Worm (Caenorhabditis elegans) whole organism, midembryonic: Measurements from ENCODE around the gene prx-6.

Experiments used
- cog-1 ChIP-seq: sonication (generic microtip); optimal IDR thresholded peaks from 2 replicates; lab custom pipeline; 2016; ENCODE audit warnings: missing genetic modification characterization, missing compliant biosample characterization
- flt-1 ChIP-seq: fragments of 200-800 bp; sonication (Bioruptor generic); IDR thresholded peaks from 2 replicates; pipeline ENCODE4 v1.3.6; 2022; ENCODE audit warnings: missing genetic modification characterization, missing compliant biosample characterization
- tab-1 ChIP-seq: fragments of 200-800 bp; sonication (Bioruptor generic); IDR thresholded peaks from 2 replicates; pipeline ENCODE4 v1.3.6; 2022; ENCODE audit warnings: missing genetic modification characterization, missing compliant biosample characterization

- TF ChIP-seq flt-1 = no peak
- no peak for TF ChIP-seq cog-1
- TF ChIP-seq tab-1 (GFP tag; lab: Robert Waterston, UW) = no peak
Measured at ce11 chrV:4676812-4677211, 43.1 kb downstream of the prx-6 start.
